Fruit fly (Drosophila melanogaster) whole organism, prepupa: ENCODE measurements around the gene stai.
A peak's percentile ranks its signal among the peaks of the same experiment; 100 is the strongest.

Experiments
- CG3032 ChIP-seq: fragments of 200-800 bp; optimal IDR thresholded peaks from 2 replicates; lab custom pipeline; 2019; ENCODE audit warnings: missing biosample characterization, mild to moderate bottlenecking, missing genetic modification characterization, moderate library complexity
- fkh ChIP-seq: fragments of 200-800 bp; sonication (Bioruptor generic); optimal IDR thresholded peaks from 3 replicates; lab custom pipeline; 2017; ENCODE audit warnings: missing biosample characterization, mild to moderate bottlenecking, missing genetic modification characterization, moderate library complexity

DNA sequence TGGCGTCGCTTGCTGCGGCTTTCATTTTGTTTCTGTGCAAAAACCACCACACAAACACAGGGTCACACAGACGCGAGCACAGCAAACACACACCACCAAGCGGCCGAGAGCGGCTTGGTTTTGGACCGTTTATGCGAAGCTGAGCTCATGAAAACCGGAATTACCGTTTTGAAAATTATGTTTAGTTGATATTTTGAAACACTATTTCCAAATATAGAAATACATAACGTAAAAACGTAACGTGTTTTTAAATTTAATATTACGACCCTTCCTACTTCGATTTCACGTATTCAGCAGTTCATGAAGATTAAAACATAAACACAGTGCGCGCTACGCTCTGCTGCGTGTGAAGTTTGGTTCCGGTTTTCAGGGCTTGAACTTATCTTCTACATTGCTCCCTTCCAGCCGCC lies 49.0 kb upstream of the stai start:
- TF ChIP-seq fkh (GFP tag; lab: Kevin White, UChicago): no peak
- peak; percentile 93 for TF ChIP-seq CG3032 (tag; lab: Kevin White, UChicago)
